Fruit fly (Drosophila melanogaster): ENCODE measurements around the gene CG7564.

The CG7564 gene

dm6 chr3L:17513893-17514616, at the start of gene CG7564, which contains the start of gene U4-U6-60K:
Gene CG7564, plus strand, starts transcription at chr3L:17514298.
Gene U4-U6-60K, minus strand, starts transcription at chr3L:17513912.
- peak; percentile 55 for TF ChIP-seq noc (tag; optimal IDR thresholded peaks at IDR 0.05)

dm6 chr3L:17465804-17466203, 48.3 kb upstream of the CG7564 start, which contains the start of gene QIL1:
Gene QIL1, plus strand, starts transcription at chr3L:17465945.
- peak; percentile 23 for TF ChIP-seq noc (tag; optimal IDR thresholded peaks at IDR 0.05)

DNA sequence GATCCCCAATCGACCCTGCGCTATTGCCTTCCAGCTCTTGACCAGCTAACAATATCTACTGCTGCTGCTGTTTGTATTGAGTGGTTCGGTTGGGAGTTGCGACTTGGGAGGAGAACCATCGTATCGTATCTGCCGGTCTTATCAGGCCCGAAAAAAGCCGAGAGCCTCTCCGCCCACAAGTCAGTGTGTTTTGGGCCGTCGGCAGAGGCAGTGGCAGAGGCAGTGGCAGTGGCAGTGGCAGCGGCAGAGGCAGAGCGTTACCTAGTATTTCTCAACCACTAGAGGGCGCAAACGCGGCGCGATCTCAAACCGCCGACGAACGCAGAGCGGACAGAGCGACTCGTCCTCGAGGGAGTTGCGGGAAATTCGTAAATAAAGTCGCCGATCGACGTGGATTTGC, 44.0 kb upstream of the CG7564 start, which contains the start of gene SecCl:
TSS of gene SecCl (plus strand) at position 18 of the 400 bp plus-strand sequence.
- no peak for TF ChIP-seq noc (tag; optimal IDR thresholded peaks at IDR 0.05)

DNA sequence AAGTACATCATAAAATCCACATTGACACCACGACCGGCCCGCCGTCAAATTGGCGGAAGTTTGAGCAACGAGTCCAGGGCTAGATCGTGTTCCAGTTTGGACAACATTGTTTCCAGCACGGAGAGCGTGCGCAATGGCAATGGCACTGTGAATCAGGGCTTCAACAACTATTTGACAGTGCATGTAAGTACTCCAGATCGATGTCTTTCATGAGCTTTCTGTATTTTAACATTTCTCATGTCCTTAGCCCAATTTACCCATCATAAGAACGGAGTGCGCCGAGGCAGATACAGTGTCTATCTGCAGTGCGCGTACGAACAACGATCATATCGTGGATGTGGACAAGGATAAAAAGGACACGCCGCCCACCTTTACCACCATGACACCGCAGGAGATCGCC, 40.2 kb upstream of the CG7564 start:
- TF ChIP-seq noc (tag; optimal IDR thresholded peaks at IDR 0.05), result no peak

- no peak for TF ChIP-seq noc (tag; optimal IDR thresholded peaks at IDR 0.05)
These were observed 39.2 kb upstream of the CG7564 start, which contains the start of the genes UQCR-Q and CG46525 for dm6 chr3L:17474711-17475451. Gene UQCR-Q, plus strand, starts transcription at chr3L:17474761. Gene CG46525, plus strand, starts transcription at chr3L:17475220.

- peak; percentile 59 for TF ChIP-seq noc (tag; optimal IDR thresholded peaks at IDR 0.05)
These were observed 38.1 kb upstream of the CG7564 start, which contains the start of gene CG34250 for dm6 chr3L:17475979-17476393. Gene CG34250, plus strand, starts transcription at chr3L:17476222.

DNA sequence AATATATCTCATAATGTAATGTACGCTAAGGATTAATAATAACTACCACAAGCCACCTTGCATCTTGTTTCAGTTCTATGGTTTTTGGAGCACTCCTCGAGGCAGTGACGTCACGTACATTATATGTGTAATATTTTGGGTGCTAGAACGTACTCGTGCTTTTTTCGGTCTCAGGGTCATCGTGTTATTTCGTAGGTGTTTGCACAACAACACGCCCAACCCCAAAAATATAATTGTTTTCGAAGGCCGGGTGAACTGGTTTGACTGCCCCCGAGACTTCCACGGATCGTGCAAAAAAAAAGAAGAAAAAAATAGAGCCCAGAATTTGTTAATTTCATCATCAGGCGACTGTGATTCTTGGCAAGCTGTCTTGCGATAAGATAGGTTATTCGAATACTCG, 37.6 kb upstream of the CG7564 start:
- TF ChIP-seq noc (tag; optimal IDR thresholded peaks at IDR 0.05), result no peak

DNA sequence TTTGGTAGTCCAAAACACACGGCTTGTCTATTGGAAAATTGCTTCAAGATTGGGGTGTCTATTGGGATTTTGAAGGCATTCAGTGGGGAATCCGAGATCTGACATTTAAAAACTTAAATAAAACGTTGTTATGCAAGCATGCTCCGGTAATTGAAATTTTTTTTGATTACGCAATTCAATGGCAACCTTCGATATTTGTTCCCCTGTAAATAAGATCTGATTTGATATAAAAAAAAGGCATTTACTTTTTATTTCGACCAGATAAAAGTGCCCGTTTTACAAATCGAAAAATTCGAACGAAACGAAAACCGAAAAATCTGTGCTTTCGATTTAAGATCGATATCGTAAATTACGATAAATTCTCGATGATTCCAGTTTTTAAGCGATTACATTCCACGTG, 35.3 kb upstream of the CG7564 start, which contains the start of the genes CG13733 and qjt:
TSS of gene CG13733 (minus strand) at position 101 of the 400 bp plus-strand sequence.
TSS of gene qjt (plus strand) at position 271 of the 400 bp plus-strand sequence.
- no peak for TF ChIP-seq noc (tag; optimal IDR thresholded peaks at IDR 0.05)

- no peak for TF ChIP-seq noc (tag; optimal IDR thresholded peaks at IDR 0.05)
These were observed 28.8 kb upstream of the CG7564 start for dm6 chr3L:17485280-17485792.

- TF ChIP-seq noc (tag; optimal IDR thresholded peaks at IDR 0.05), result no peak
These were observed 28.0 kb upstream of the CG7564 start, which contains the start of gene CG6333 for dm6 chr3L:17486130-17486529. Gene CG6333, minus strand, starts transcription at chr3L:17486230.

DNA sequence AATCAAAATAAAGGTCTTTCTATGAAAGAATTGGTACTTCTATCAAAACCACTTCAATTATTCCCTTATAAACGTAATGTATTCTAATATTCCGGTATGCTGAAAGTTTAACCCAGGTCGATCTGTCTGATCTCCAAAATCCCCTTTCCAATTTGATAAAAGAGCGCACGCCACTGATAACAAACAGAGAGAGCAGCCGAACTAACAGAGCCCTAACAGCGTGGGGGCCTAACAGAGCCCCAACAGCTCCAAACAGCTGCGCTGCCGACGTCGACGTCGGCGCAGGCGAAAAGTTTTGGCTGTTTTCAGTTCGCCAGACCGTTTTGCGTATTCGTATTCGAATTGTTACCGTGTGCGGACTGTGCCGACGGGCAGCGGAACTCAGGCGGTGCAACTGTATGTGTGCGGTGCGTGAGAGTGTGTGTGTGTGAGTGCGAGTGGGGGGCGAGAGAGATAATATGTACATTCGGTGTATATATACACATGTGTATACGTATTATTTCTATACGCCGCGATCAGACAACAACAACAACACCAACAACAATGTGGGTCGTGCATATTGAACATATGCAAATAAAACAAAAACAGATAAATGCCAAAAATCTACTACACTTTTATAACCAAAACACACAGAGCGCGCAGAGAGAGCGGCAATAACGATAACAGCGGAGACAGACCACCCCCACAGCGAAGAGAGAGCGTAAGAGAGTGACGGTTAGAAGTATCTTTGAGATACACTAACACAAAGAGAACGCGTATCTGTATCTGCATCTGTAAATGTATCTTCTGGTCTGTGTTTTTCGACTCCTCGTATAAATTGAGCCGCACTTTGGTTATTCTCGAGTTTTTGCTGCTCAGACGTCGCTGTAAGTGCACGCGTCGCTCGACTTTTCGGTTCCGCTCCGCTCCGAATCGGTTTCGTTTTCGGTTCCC, 27.0 kb upstream of the CG7564 start, which contains the start of gene Oatp74D:
TSS of gene Oatp74D (plus strand) at position 325 of the 933 bp plus-strand sequence.
- TF ChIP-seq noc (tag; optimal IDR thresholded peaks at IDR 0.05), result peak; percentile 39

DNA sequence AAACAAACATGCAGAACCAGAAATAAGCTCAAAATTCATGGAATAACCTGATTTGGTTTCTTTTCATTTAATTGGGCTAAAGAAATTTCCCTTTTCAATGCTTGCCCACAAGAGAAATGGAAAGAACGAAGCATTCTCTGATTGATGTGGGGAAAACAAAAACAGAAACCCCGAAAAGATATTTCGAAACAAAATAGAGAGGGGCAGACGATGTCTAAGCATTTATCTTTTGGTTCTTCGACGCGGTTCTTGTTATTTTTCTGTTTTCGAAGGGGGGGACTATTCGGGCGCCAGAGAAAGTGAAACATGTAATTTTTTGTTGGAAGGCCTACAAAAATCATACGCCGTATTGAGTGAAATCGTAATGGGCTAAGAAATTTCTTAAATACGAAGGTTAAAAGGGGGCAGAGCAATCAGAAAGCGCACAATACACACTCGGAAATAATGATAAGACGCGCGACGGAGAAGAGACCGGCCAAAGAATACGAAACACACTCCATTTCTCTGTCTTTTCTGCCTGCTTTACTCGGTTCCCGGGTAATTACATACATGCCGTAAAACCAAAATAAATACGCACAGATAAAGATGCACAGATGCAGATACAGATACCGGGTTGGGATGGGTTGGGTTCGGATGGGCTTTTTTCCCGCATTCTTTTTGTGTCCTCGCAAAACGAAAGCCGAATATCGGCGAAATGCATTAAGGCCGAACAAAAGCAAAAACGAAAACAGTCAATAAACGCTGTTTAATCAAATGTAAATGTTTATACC, 25.3 kb upstream of the CG7564 start:
- no peak for TF ChIP-seq noc (tag; optimal IDR thresholded peaks at IDR 0.05)

DNA sequence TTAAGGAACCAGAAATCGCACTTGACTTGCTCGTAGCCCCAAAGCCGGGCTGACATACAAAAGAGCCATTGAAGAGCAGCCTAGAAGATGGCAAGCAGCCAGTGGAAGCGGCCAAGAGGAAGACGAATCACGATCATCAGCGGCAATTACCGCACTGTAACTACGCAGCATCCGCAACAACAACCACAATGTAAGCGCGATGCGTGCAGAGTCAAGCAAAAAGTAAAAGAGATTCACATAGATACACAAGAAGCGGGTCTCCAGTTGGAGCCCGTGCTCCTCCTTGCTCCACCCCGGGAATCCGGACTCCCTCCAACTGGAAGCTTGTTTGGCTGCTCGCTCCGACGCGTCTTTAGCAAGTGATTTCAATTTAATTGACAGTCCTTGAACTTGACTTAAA, 22.5 kb upstream of the CG7564 start:
- TF ChIP-seq noc (tag; optimal IDR thresholded peaks at IDR 0.05), result no peak

- TF ChIP-seq noc (tag; optimal IDR thresholded peaks at IDR 0.05), result no peak
These were observed 20.8 kb upstream of the CG7564 start for dm6 chr3L:17493256-17493655.
